Fruit fly (Drosophila melanogaster) whole organism, prepupa: ENCODE data around the gene Spn28Da.

Source experiments
- Blimp-1 ChIP-seq: fragments of 200-800 bp; sonication (Bioruptor generic); optimal IDR thresholded peaks from 3 replicates; lab custom pipeline; 2017; ENCODE audit warnings: missing biosample characterization, missing genetic modification characterization, mild to moderate bottlenecking, moderate library complexity, missing genetic modification reagents
- CG10631 ChIP-seq: fragments of 200-800 bp; sonication (Bioruptor generic); optimal IDR thresholded peaks from 2 replicates; lab custom pipeline; 2016; ENCODE audit warnings: missing biosample characterization, missing genetic modification characterization
- CG11294 ChIP-seq: fragments of 200-800 bp; sonication (Bioruptor generic); IDR thresholded peaks from 2 replicates; pipeline ENCODE4 v1.3.6; 2022; ENCODE audit warnings: missing biosample characterization, missing genetic modification characterization
- CG1621 ChIP-seq: fragments of 200-800 bp; sonication (Bioruptor generic); optimal IDR thresholded peaks from 3 replicates; lab custom pipeline; 2018; ENCODE audit warnings: missing biosample characterization, mild to moderate bottlenecking, missing genetic modification characterization
- CG3032 ChIP-seq: fragments of 200-800 bp; optimal IDR thresholded peaks from 2 replicates; lab custom pipeline; 2019; ENCODE audit warnings: missing biosample characterization, mild to moderate bottlenecking, missing genetic modification characterization, moderate library complexity
- CG32006 ChIP-seq: fragments of 200-800 bp; sonication (Bioruptor generic); optimal IDR thresholded peaks from 3 replicates; lab custom pipeline; 2017; ENCODE audit warnings: missing biosample characterization, mild to moderate bottlenecking, missing genetic modification characterization
- CG34406 ChIP-seq: fragments of 200-800 bp; sonication (Bioruptor generic); optimal IDR thresholded peaks from 3 replicates; lab custom pipeline; 2016; ENCODE audit warnings: missing biosample characterization, missing genetic modification characterization
- CG3919 ChIP-seq: fragments of 200-800 bp; sonication (Bioruptor generic); optimal IDR thresholded peaks from 3 replicates; lab custom pipeline; 2016; ENCODE audit warnings: missing biosample characterization, missing genetic modification characterization
- CG6792 ChIP-seq: fragments of 200-800 bp; sonication (Bioruptor generic); optimal IDR thresholded peaks from 3 replicates; lab custom pipeline; 2016; ENCODE audit warnings: missing biosample characterization, missing genetic modification characterization
- CG6808 ChIP-seq: fragments of 200-800 bp; sonication (Bioruptor generic); optimal IDR thresholded peaks from 3 replicates; lab custom pipeline; 2017; ENCODE audit warnings: missing biosample characterization, missing genetic modification characterization, mild to moderate bottlenecking, moderate library complexity, missing genetic modification reagents
- CG8119 ChIP-seq: fragments of 200-800 bp; sonication (Bioruptor generic); IDR thresholded peaks from 3 replicates; pipeline ENCODE4 v1.3.6; 2022; ENCODE audit warnings: missing biosample characterization, missing genetic modification characterization
- CG8632 ChIP-seq: fragments of 200-800 bp; sonication (Bioruptor generic); optimal IDR thresholded peaks from 3 replicates; lab custom pipeline; 2016; ENCODE audit warnings: missing biosample characterization, missing genetic modification characterization
- Eip75B ChIP-seq: fragments of 200-800 bp; sonication (Bioruptor generic); optimal IDR thresholded peaks from 3 replicates; lab custom pipeline; 2016; ENCODE audit warnings: missing biosample characterization, missing genetic modification characterization
- Eip78C ChIP-seq: fragments of 200-800 bp; sonication (Bioruptor generic); peaks from one replicate; lab custom pipeline; 2016; ENCODE audit warnings: missing biosample characterization, missing genetic modification characterization
- Eip93F ChIP-seq: fragments of 200-800 bp; sonication (Bioruptor generic); optimal IDR thresholded peaks from 2 replicates; lab custom pipeline; 2016; ENCODE audit warnings: missing biosample characterization, mild to moderate bottlenecking, missing genetic modification characterization
- Ets21C ChIP-seq: fragments of 200-800 bp; sonication (Bioruptor generic); optimal IDR thresholded peaks from 3 replicates; lab custom pipeline; 2016; ENCODE audit warnings: missing biosample characterization, missing genetic modification characterization
- Ets96B ChIP-seq: fragments of 200-800 bp; optimal IDR thresholded peaks from 2 replicates; lab custom pipeline; 2019; ENCODE audit warnings: missing biosample characterization, mild to moderate bottlenecking, missing genetic modification characterization, moderate library complexity
- Gug ChIP-seq: fragments of 200-800 bp; sonication (Bioruptor generic); IDR thresholded peaks from 2 replicates; pipeline ENCODE4 v1.3.6; 2022; ENCODE audit warnings: missing biosample characterization, missing genetic modification characterization
- Hr39 ChIP-seq: fragments of 200-800 bp; sonication (Bioruptor generic); optimal IDR thresholded peaks from 2 replicates; lab custom pipeline; 2016; ENCODE audit warnings: missing biosample characterization, missing genetic modification characterization
- Lpt ChIP-seq: fragments of 200-800 bp; sonication (Bioruptor generic); optimal IDR thresholded peaks from 3 replicates; lab custom pipeline; 2016; ENCODE audit warnings: missing biosample characterization, missing genetic modification characterization
- Met ChIP-seq: fragments of 200-800 bp; sonication (Bioruptor generic); optimal IDR thresholded peaks from 3 replicates; lab custom pipeline; 2016; ENCODE audit warnings: missing biosample characterization, missing genetic modification characterization
- OdsH ChIP-seq: fragments of 200-800 bp; sonication (Bioruptor generic); optimal IDR thresholded peaks from 3 replicates; lab custom pipeline; 2016; ENCODE audit warnings: missing biosample characterization, missing genetic modification characterization
- Smox ChIP-seq: fragments of 200-800 bp; sonication (Bioruptor generic); optimal IDR thresholded peaks from 3 replicates; lab custom pipeline; 2016; ENCODE audit warnings: missing biosample characterization, missing genetic modification characterization
- Sox102F ChIP-seq: fragments of 200-800 bp; sonication (Bioruptor generic); optimal IDR thresholded peaks from 2 replicates; lab custom pipeline; 2016; ENCODE audit warnings: missing biosample characterization, mild to moderate bottlenecking, missing genetic modification characterization
- Sox14 ChIP-seq: fragments of 200-800 bp; sonication (Bioruptor generic); optimal IDR thresholded peaks from 3 replicates; lab custom pipeline; 2016; ENCODE audit warnings: missing biosample characterization, missing genetic modification characterization
- achi ChIP-seq: fragments of 200-800 bp; sonication (Bioruptor generic); optimal IDR thresholded peaks from 3 replicates; lab custom pipeline; 2016; ENCODE audit warnings: missing biosample characterization, missing genetic modification characterization
- acj6 ChIP-seq: fragments of 200-800 bp; sonication (Bioruptor generic); optimal IDR thresholded peaks from 3 replicates; lab custom pipeline; 2016; ENCODE audit warnings: missing biosample characterization, missing genetic modification characterization
- cyc ChIP-seq: fragments of 200-800 bp; sonication (Bioruptor generic); optimal IDR thresholded peaks from 3 replicates; lab custom pipeline; 2016; ENCODE audit warnings: missing biosample characterization, missing genetic modification characterization
- dac ChIP-seq: fragments of 200-800 bp; sonication (Bioruptor generic); optimal IDR thresholded peaks from 2 replicates; lab custom pipeline; 2017; ENCODE audit warnings: missing biosample characterization, mild to moderate bottlenecking, missing genetic modification characterization
- dsx ChIP-seq: fragments of 200-800 bp; optimal IDR thresholded peaks from 3 replicates; lab custom pipeline; 2019; ENCODE audit warnings: missing biosample characterization, mild to moderate bottlenecking, missing genetic modification characterization, moderate library complexity; ENCODE audit not compliant: poor library complexity, severe bottlenecking
- esn ChIP-seq: fragments of 200-800 bp; sonication (Bioruptor generic); optimal IDR thresholded peaks from 2 replicates; lab custom pipeline; 2016; ENCODE audit warnings: missing biosample characterization, mild to moderate bottlenecking, missing genetic modification characterization, moderate library complexity
- fd85E ChIP-seq: fragments of 200-800 bp; sonication (Bioruptor generic); optimal IDR thresholded peaks from 3 replicates; lab custom pipeline; 2016; ENCODE audit warnings: missing biosample characterization, missing genetic modification characterization
- lz ChIP-seq: fragments of 200-800 bp; sonication (Bioruptor generic); optimal IDR thresholded peaks from 3 replicates; lab custom pipeline; 2016; ENCODE audit warnings: missing biosample characterization, missing genetic modification characterization
- net ChIP-seq: fragments of 200-800 bp; sonication (Bioruptor generic); optimal IDR thresholded peaks from 3 replicates; lab custom pipeline; 2016; ENCODE audit warnings: missing biosample characterization, missing genetic modification characterization
- pdm3 ChIP-seq: fragments of 200-800 bp; sonication (Bioruptor generic); optimal IDR thresholded peaks from 3 replicates; lab custom pipeline; 2016; ENCODE audit warnings: missing biosample characterization, missing genetic modification characterization
- salr ChIP-seq, 2 experiments: fragments of 200-800 bp; sonication (Bioruptor generic); optimal IDR thresholded peaks; 3 replicates each; lab custom pipeline; 2016 to 2018; ENCODE audit warnings: missing biosample characterization in 2 of 2, missing genetic modification characterization in 2 of 2, mild to moderate bottlenecking in 1 of 2
- spab ChIP-seq: fragments of 200-800 bp; sonication (Bioruptor generic); optimal IDR thresholded peaks from 2 replicates; lab custom pipeline; 2017; ENCODE audit warnings: missing biosample characterization, mild to moderate bottlenecking, missing genetic modification characterization, missing genetic modification reagents
- ss ChIP-seq, 2 experiments: fragments of 200-800 bp; sonication (Bioruptor generic); optimal IDR thresholded peaks; 2 replicates in 1 of 2; 3 replicates in 1 of 2; lab custom pipeline; 2017 to 2018; ENCODE audit warnings: mild to moderate bottlenecking in 2 of 2, missing biosample characterization in 2 of 2, missing genetic modification characterization in 2 of 2, moderate library complexity in 1 of 2
- topi ChIP-seq: fragments of 200-800 bp; sonication (Bioruptor generic); optimal IDR thresholded peaks from 3 replicates; lab custom pipeline; 2016; ENCODE audit warnings: missing biosample characterization, missing genetic modification characterization
- vri ChIP-seq: fragments of 200-800 bp; sonication (Bioruptor generic); optimal IDR thresholded peaks from 3 replicates; lab custom pipeline; 2016; ENCODE audit warnings: missing biosample characterization, mild to moderate bottlenecking, missing genetic modification characterization

Gene Spn28Da

DNA sequence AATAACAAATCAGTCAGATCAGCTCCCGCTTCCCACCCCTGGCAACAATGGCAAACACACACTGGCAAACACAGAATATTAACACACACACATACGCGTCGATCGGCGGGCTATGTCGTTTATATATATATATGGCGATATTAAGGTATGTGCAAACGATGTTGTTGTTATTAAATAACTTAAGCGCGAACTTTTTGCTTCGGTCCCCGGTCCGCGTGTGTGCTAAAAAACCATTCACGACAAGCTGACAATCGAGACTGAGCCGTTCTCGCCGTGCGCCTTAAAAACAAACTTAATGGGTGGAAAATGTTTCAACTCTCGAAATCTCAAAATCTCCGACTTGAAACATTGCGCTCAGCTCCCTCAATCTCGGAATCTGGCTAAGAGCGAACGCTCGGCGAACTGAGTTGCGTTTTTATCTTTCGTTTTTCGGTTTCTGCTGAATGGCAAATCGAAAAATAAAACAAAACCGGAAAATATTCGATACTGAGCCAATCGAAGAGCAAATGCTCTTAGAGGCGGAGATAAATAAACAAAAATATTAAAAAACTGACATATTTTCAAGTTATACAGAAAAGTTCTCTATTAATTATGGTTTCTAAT is 9.5 kb downstream of the Spn28Da start, which contains the start of gene spz3 (continued):
- TF ChIP-seq Lpt (GFP tag; lab: Kevin White, UChicago) (peak; percentile 23), OdsH (GFP tag; lab: Kevin White, UChicago) (peak; percentile 1), ss (GFP tag; optimal IDR thresholded peaks at IDR 0.05; lab: Kevin White, UChicago) (peak; percentile 80 to 88), CG32006 (GFP tag; lab: Kevin White, UChicago) (no peak), fd85E (GFP tag; lab: Kevin White, UChicago) (no peak), topi (GFP tag; lab: Kevin White, UChicago) (no peak), Eip93F (GFP tag; lab: Kevin White, UChicago) (peak; percentile 61), CG8119 (peak; percentile 84), dsx (peak; percentile 71), CG1621 (peak; percentile 78), lz (GFP tag; lab: Kevin White, UChicago) (peak; percentile 9), Eip78C (peak; percentile 70)
- TF ChIP-seq, all 60 proteins: peak for 36

- TF ChIP-seq vri (GFP tag; lab: Kevin White, UChicago) (no peak), CG3032 (tag; lab: Kevin White, UChicago) (no peak), Blimp-1 (GFP tag; lab: Kevin White, UChicago) (no peak), cyc (GFP tag; lab: Kevin White, UChicago) (no peak), achi (GFP tag; lab: Kevin White, UChicago) (no peak), dac (GFP tag; lab: Kevin White, UChicago) (no peak), Gug (GFP tag; lab: Robert Waterston, UW) (no peak), CG11294 (GFP tag; lab: Robert Waterston, UW) (no peak), CG6808 (GFP tag; lab: Kevin White, UChicago) (no peak), esn (GFP tag; lab: Kevin White, UChicago) (no peak), spab (GFP tag; lab: Kevin White, UChicago) (no peak), Sox102F (no peak), CG8119 (no peak), Ets96B (no peak), Ets21C (GFP tag; lab: Kevin White, UChicago) (no peak), Met (GFP tag; lab: Kevin White, UChicago) (no peak)
- TF ChIP-seq, all 60 proteins: peak for 0
Observed at dm6 chr2L:7878372-7878771, 10.6 kb downstream of the Spn28Da start.

dm6 chr2L:7876520-7877232 is 12.3 kb downstream of the Spn28Da start:
- TF ChIP-seq Met (GFP tag; lab: Kevin White, UChicago) = peak; percentile 29
- TF ChIP-seq salr (GFP tag; optimal IDR thresholded peaks at IDR 0.05; lab: Kevin White, UChicago) = peak in 1 of 2 experiments; percentile 23
- peak; percentile 32 for TF ChIP-seq Blimp-1 (GFP tag; lab: Kevin White, UChicago)
- TF ChIP-seq vri (GFP tag; lab: Kevin White, UChicago) = no peak
- TF ChIP-seq pdm3 (GFP tag; lab: Kevin White, UChicago) = peak; percentile 35
- peak; percentile 26 for TF ChIP-seq Smox
- TF ChIP-seq Sox14 (GFP tag; lab: Kevin White, UChicago) = peak; percentile 19
- peak; percentile 49 for TF ChIP-seq acj6 (GFP tag; lab: Kevin White, UChicago)
- peak; percentile 42 for TF ChIP-seq CG3919 (GFP tag; lab: Kevin White, UChicago)
- no peak for TF ChIP-seq CG11294 (GFP tag; lab: Robert Waterston, UW)
- TF ChIP-seq Hr39 = no peak
- no peak for TF ChIP-seq CG8119
- TF ChIP-seq achi (GFP tag; lab: Kevin White, UChicago) = peak; percentile 33
- TF ChIP-seq OdsH (GFP tag; lab: Kevin White, UChicago) = peak; percentile 35
- TF ChIP-seq Gug (GFP tag; lab: Robert Waterston, UW) = no peak
- TF ChIP-seq Eip78C = peak; percentile 90
- TF ChIP-seq ss (GFP tag; optimal IDR thresholded peaks at IDR 0.05; lab: Kevin White, UChicago) = peak in 1 of 2 experiments; percentile 59
- TF ChIP-seq Sox102F = peak; percentile 18
- TF ChIP-seq lz (GFP tag; lab: Kevin White, UChicago) = peak; percentile 19
- peak; percentile 33 for TF ChIP-seq net (GFP tag; lab: Kevin White, UChicago)
- peak; percentile 50 for TF ChIP-seq esn (GFP tag; lab: Kevin White, UChicago)
- TF ChIP-seq CG6792 (GFP tag; lab: Kevin White, UChicago) = peak; percentile 54
- TF ChIP-seq CG32006 (GFP tag; lab: Kevin White, UChicago) = peak; percentile 12
- no peak for TF ChIP-seq Lpt (GFP tag; lab: Kevin White, UChicago)
- TF ChIP-seq CG34406 (GFP tag; lab: Kevin White, UChicago) = peak; percentile 47
- TF ChIP-seq CG8632 (GFP tag; lab: Kevin White, UChicago) = peak; percentile 29
- TF ChIP-seq Ets96B = no peak
- peak; percentile 47 for TF ChIP-seq Eip75B (GFP tag; lab: Kevin White, UChicago)
- peak; percentile 41 for TF ChIP-seq CG10631 (GFP tag; lab: Kevin White, UChicago)
- peak; percentile 22 for TF ChIP-seq topi (GFP tag; lab: Kevin White, UChicago)
- TF ChIP-seq, all 60 proteins: peak for 23
